Worm (Caenorhabditis elegans): ENCODE measurements around the gene panl-3.

DNA sequence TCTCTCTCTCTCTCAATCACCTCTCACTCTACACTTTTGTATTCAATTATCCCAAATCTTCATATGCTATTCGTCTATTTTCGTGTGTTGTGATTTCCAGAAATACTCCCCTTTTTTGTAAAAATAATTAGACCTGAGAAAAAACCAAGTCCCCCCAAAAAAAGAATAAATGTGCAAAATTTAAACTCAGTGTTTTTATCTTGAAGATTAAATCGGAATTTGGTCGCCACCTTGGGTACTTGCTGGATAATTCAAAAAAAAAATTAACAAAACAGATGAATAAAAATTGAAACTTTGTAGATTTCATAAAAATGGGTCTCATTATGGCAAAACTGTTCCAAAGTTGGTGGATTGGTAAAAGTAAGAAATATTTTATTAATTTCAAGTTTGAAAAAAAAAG is 4.1 kb downstream of the panl-3 start, which contains the start of gene arl-5:
- no peak for TF ChIP-seq mes-2 (tag; optimal IDR thresholded peaks at IDR 0.05; ENCODE audit: poor library complexity, severe bottlenecking)
- TF ChIP-seq unc-39 (tag; optimal IDR thresholded peaks at IDR 0.05): no peak
- no peak for TF ChIP-seq egl-27 (tag; optimal IDR thresholded peaks at IDR 0.05)
- TF ChIP-seq unc-62 (GFP tag; optimal IDR thresholded peaks at IDR 0.05 in 1 of 2): no peak
- TF ChIP-seq unc-62 (tag; optimal IDR thresholded peaks at IDR 0.05): no peak
